Fruit fly (Drosophila melanogaster) whole organism, wandering third instar larva: ENCODE measurements around the gene Traf6.

Source experiments
- CrebA ChIP-seq: fragments of 200-800 bp; sonication (Bioruptor generic); optimal IDR thresholded peaks from 2 replicates; lab custom pipeline; 2016; ENCODE audit warnings: missing biosample characterization, mild to moderate bottlenecking, missing genetic modification characterization, borderline replicate concordance
- GATAd ChIP-seq: sonication (Bioruptor generic); optimal IDR thresholded peaks from 2 replicates; lab custom pipeline; 2016; ENCODE audit warnings: missing biosample characterization, missing genetic modification characterization
- Hnf4 ChIP-seq: fragments of 200-800 bp; sonication (Bioruptor generic); optimal IDR thresholded peaks from 2 replicates; lab custom pipeline; 2016; ENCODE audit warnings: missing biosample characterization, mild to moderate bottlenecking, missing genetic modification characterization
- Hr78 ChIP-seq: fragments of >200 bp; optimal IDR thresholded peaks from 2 replicates; lab custom pipeline; 2017; ENCODE audit warnings: missing biosample characterization, missing genetic modification characterization
- Mio ChIP-seq: sonication (Bioruptor generic); optimal IDR thresholded peaks from 2 replicates; lab custom pipeline; 2016; ENCODE audit warnings: missing biosample characterization, missing genetic modification characterization
- OdsH ChIP-seq: fragments of 200-800 bp; sonication (Bioruptor generic); optimal IDR thresholded peaks from 2 replicates; lab custom pipeline; 2016; ENCODE audit warnings: missing biosample characterization, mild to moderate bottlenecking, missing genetic modification characterization
- dmrt93B ChIP-seq: fragments of 200-800 bp; sonication (Bioruptor generic); optimal IDR thresholded peaks from 2 replicates; lab custom pipeline; 2018; ENCODE audit warnings: missing biosample characterization, mild to moderate bottlenecking, missing genetic modification characterization
- fru ChIP-seq: fragments of 200-800 bp; sonication (Bioruptor generic); optimal IDR thresholded peaks from 3 replicates; lab custom pipeline; 2016; ENCODE audit warnings: missing biosample characterization, mild to moderate bottlenecking, missing genetic modification characterization
- usp ChIP-seq: fragments of >200 bp; optimal IDR thresholded peaks from 2 replicates; lab custom pipeline; 2017; ENCODE audit warnings: missing biosample characterization, missing genetic modification characterization

- TF ChIP-seq Hnf4 (GFP tag; lab: Kevin White, UChicago) = no peak
- TF ChIP-seq OdsH = no peak
- no peak for TF ChIP-seq fru (GFP tag; lab: Kevin White, UChicago)
- TF ChIP-seq usp (GFP tag; lab: Kevin White, UChicago) = no peak
- TF ChIP-seq Mio (GFP tag; lab: Kevin White, UChicago) = no peak
- TF ChIP-seq CrebA = no peak
- TF ChIP-seq Hr78 (GFP tag; lab: Kevin White, UChicago) = no peak
- TF ChIP-seq dmrt93B = no peak
- no peak for TF ChIP-seq GATAd (GFP tag; lab: Kevin White, UChicago)
These were observed 8.4 kb upstream of the Traf6 start, which contains the start of gene Or7a for dm6 chrX:8165608-8166007.
